Worm (Caenorhabditis elegans): Measurements from ENCODE around the gene ceh-24.

- no peak for TF ChIP-seq ama-1 (optimal IDR thresholded peaks at IDR 0.05)
- TF ChIP-seq ceh-13 (GFP tag; optimal IDR thresholded peaks at IDR 0.05), result no peak
- no peak for TF ChIP-seq tra-4 (tag; optimal IDR thresholded peaks at IDR 0.05)
- TF ChIP-seq sea-1 (GFP tag; conservative IDR thresholded peaks at IDR 0.05), result no peak
- no peak for TF ChIP-seq ets-7 (tag; optimal IDR thresholded peaks at IDR 0.05)
- TF ChIP-seq hmg-4 (GFP tag; optimal IDR thresholded peaks at IDR 0.05), result no peak
Observed at ce11 chrV:13858906-13859305, 45.9 kb downstream of the ceh-24 start, which contains the start of gene srx-135.
